Worm (Caenorhabditis elegans): Measurements from ENCODE around the gene C17B7.10.

ce11 chrV:3320005-3320404 lies 21.8 kb downstream of the C17B7.10 start, which contains the start of gene F35F10.14:
- no peak for TF ChIP-seq nhr-77 (tag; optimal IDR thresholded peaks at IDR 0.05)
- no peak for TF ChIP-seq lin-14 (GFP tag; optimal IDR thresholded peaks at IDR 0.05)
